Worm (Caenorhabditis elegans) whole organism, L2 larva: ENCODE data around the gene C02B8.6.
A peak's percentile ranks its signal among the peaks of the same experiment; 100 is the strongest.

ENCODE experiments used
- C34F6.9 ChIP-seq: fragments of 150-350 bp; optimal IDR thresholded peaks from 2 replicates; lab custom pipeline; 2014; ENCODE audit warnings: missing biosample characterization, missing genetic modification characterization
- F13H6.1 ChIP-seq: sonication (generic microtip); optimal IDR thresholded peaks from 2 replicates; lab custom pipeline; 2016; ENCODE audit warnings: missing genetic modification characterization, missing compliant biosample characterization
- Y55F3AM.14 ChIP-seq: fragments of 200-800 bp; sonication (Bioruptor generic); optimal IDR thresholded peaks from 2 replicates; lab custom pipeline; 2018; ENCODE audit warnings: mild to moderate bottlenecking, missing genetic modification characterization, missing compliant biosample characterization
- ama-1 ChIP-seq: fragments of 150-350 bp; optimal IDR thresholded peaks from 2 replicates; lab custom pipeline; 2018; ENCODE audit warnings: inconsistent platforms
- blmp-1 ChIP-seq: sonication (generic microtip); optimal IDR thresholded peaks from 2 replicates; lab custom pipeline; 2017; ENCODE audit warnings: missing genetic modification characterization, mild to moderate bottlenecking, missing compliant biosample characterization, antibody characterized with exemption, moderate library complexity; ENCODE audit not compliant: insufficient read depth
- ceh-16 ChIP-seq: fragments of 150-350 bp; optimal IDR thresholded peaks from 2 replicates; lab custom pipeline; 2014; ENCODE audit warnings: missing biosample characterization, missing genetic modification characterization
- ceh-82 ChIP-seq: fragments of 150-350 bp; optimal IDR thresholded peaks from 2 replicates; lab custom pipeline; 2014; ENCODE audit warnings: missing biosample characterization, missing genetic modification characterization
- crh-2 ChIP-seq: sonication (generic microtip); optimal IDR thresholded peaks from 2 replicates; lab custom pipeline; 2017; ENCODE audit warnings: missing biosample characterization, missing genetic modification characterization
- egl-27 ChIP-seq: sonication (generic microtip); optimal IDR thresholded peaks from 3 replicates; lab custom pipeline; 2017; ENCODE audit warnings: missing biosample characterization, missing genetic modification reagents, missing genetic modification characterization
- elt-3 ChIP-seq: sonication (generic microtip); optimal IDR thresholded peaks from 2 replicates; lab custom pipeline; 2017; ENCODE audit warnings: missing biosample characterization, missing genetic modification characterization
- fos-1 ChIP-seq: fragments of 150-350 bp; optimal IDR thresholded peaks from 2 replicates; lab custom pipeline; 2014; ENCODE audit warnings: missing biosample characterization, missing genetic modification characterization
- lin-13 ChIP-seq: fragments of 150-350 bp; optimal IDR thresholded peaks from 2 replicates; lab custom pipeline; 2014; ENCODE audit warnings: missing biosample characterization, missing genetic modification reagents, missing genetic modification characterization
- lsy-2 ChIP-seq, 2 experiments: fragments of 150-350 bp in 1 of 2; sonication (generic microtip) in 1 of 2; optimal IDR thresholded peaks; 2 replicates each; lab custom pipeline; 2014 to 2017; ENCODE audit warnings: missing biosample characterization in 2 of 2, missing genetic modification characterization in 2 of 2
- mab-5 ChIP-seq: fragments of 150-350 bp; optimal IDR thresholded peaks from 2 replicates; lab custom pipeline; 2014; ENCODE audit warnings: missing biosample characterization, missing genetic modification characterization
- mbf-1 ChIP-seq: sonication (generic microtip); optimal IDR thresholded peaks from 2 replicates; lab custom pipeline; 2017; ENCODE audit warnings: missing biosample characterization, missing genetic modification characterization
- mdl-1 ChIP-seq, 2 experiments: fragments of 150-350 bp in 1 of 2; sonication (generic microtip) in 1 of 2; optimal IDR thresholded peaks; 2 replicates each; lab custom pipeline; 2017; ENCODE audit warnings: missing biosample characterization in 2 of 2, missing genetic modification characterization in 2 of 2
- nhr-11 ChIP-seq: fragments of 150-350 bp; optimal IDR thresholded peaks from 2 replicates; lab custom pipeline; 2014; ENCODE audit warnings: missing biosample characterization, missing genetic modification characterization
- nhr-12 ChIP-seq: fragments of 150-350 bp; optimal IDR thresholded peaks from 2 replicates; lab custom pipeline; 2014; ENCODE audit warnings: missing biosample characterization, missing genetic modification characterization
- nhr-129 ChIP-seq: fragments of 150-350 bp; optimal IDR thresholded peaks from 2 replicates; lab custom pipeline; 2014; ENCODE audit warnings: missing biosample characterization, missing genetic modification characterization
- nhr-23 ChIP-seq: fragments of 150-350 bp; optimal IDR thresholded peaks from 2 replicates; lab custom pipeline; 2014; ENCODE audit warnings: missing biosample characterization, missing genetic modification reagents, missing genetic modification characterization
- nhr-237 ChIP-seq: fragments of 150-350 bp; optimal IDR thresholded peaks from 2 replicates; lab custom pipeline; 2014; ENCODE audit warnings: missing biosample characterization, missing genetic modification characterization
- nhr-25 ChIP-seq: fragments of 150-350 bp; sonication (generic microtip); optimal IDR thresholded peaks from 3 replicates; lab custom pipeline; 2014; ENCODE audit warnings: missing biosample characterization, missing genetic modification characterization
- nhr-77 ChIP-seq: fragments of 150-350 bp; optimal IDR thresholded peaks from 2 replicates; lab custom pipeline; 2014; ENCODE audit warnings: missing biosample characterization, missing genetic modification characterization
- peb-1 ChIP-seq: fragments of 150-350 bp; optimal IDR thresholded peaks from 2 replicates; lab custom pipeline; 2014; ENCODE audit warnings: missing biosample characterization, missing genetic modification characterization
- sma-3 ChIP-seq: sonication (generic microtip); optimal IDR thresholded peaks from 2 replicates; lab custom pipeline; 2016; ENCODE audit warnings: missing genetic modification reagents, missing genetic modification characterization, missing compliant biosample characterization
- sma-9 ChIP-seq, 2 experiments: fragments of 150-350 bp in 1 of 2; sonication (generic microtip) in 1 of 2; optimal IDR thresholded peaks; 2 replicates each; lab custom pipeline; 2014 to 2016; ENCODE audit warnings: missing genetic modification characterization in 2 of 2, mild to moderate bottlenecking in 1 of 2, missing biosample characterization in 1 of 2, missing compliant biosample characterization in 1 of 2, missing genetic modification reagents in 1 of 2, moderate library complexity in 1 of 2
- snpc-4 ChIP-seq: fragments of 150-350 bp; optimal IDR thresholded peaks from 2 replicates; lab custom pipeline; 2014; ENCODE audit warnings: missing biosample characterization, missing genetic modification characterization
- ztf-1 ChIP-seq: fragments of 200-800 bp; sonication (Bioruptor generic); conservative IDR thresholded peaks from 2 replicates; pipeline ENCODE4 v1.3.6; 2022; ENCODE audit warnings: missing genetic modification characterization, missing compliant biosample characterization
- ztf-11 ChIP-seq: sonication (generic microtip); optimal IDR thresholded peaks from 2 replicates; lab custom pipeline; 2017; ENCODE audit warnings: missing biosample characterization, missing genetic modification characterization
- ztf-4 ChIP-seq: fragments of 150-350 bp; optimal IDR thresholded peaks from 2 replicates; lab custom pipeline; 2014; ENCODE audit warnings: missing biosample characterization, missing genetic modification characterization

C02B8.6 gene

ce11 chrX:8089266-8089909, 46.7 kb downstream of the C02B8.6 start:
- peak; percentile 37 for TF ChIP-seq blmp-1
- TF ChIP-seq fos-1 = peak; percentile 56
- TF ChIP-seq elt-3 (tag; lab: Kevin White, UChicago) = no peak
- peak; percentile 37 for TF ChIP-seq sma-3 (GFP tag; lab: Kevin White, UChicago)
- TF ChIP-seq Y55F3AM.14 (GFP tag; lab: Kevin White, UChicago) = no peak
- TF ChIP-seq sma-9 (GFP tag; optimal IDR thresholded peaks at IDR 0.05; lab: Kevin White, UChicago) = peak; percentile 28
- no peak for TF ChIP-seq sma-9 (tag; optimal IDR thresholded peaks at IDR 0.05; lab: Kevin White, UChicago)
- peak; percentile 51 for TF ChIP-seq nhr-25 (tag; lab: Kevin White, UChicago)

ce11 chrX:8088474-8088873, 47.7 kb downstream of the C02B8.6 start, which contains the start of gene vem-1:
Gene vem-1 (minus strand): TSS chrX:8088574.
- TF ChIP-seq fos-1 (no peak), blmp-1 (no peak), elt-3 (tag; lab: Kevin White, UChicago) (no peak), lin-13 (no peak), sma-3 (GFP tag; lab: Kevin White, UChicago) (no peak), ztf-1 (GFP tag; lab: Robert Waterston, UW) (no peak), mab-5 (no peak), mbf-1 (tag; lab: Kevin White, UChicago) (no peak), nhr-77 (tag; lab: Kevin White, UChicago) (no peak), nhr-11 (tag; lab: Kevin White, UChicago) (no peak), peb-1 (tag; lab: Kevin White, UChicago) (no peak), ceh-82 (no peak)

- TF ChIP-seq blmp-1 (no peak), egl-27 (tag; lab: Kevin White, UChicago) (no peak), crh-2 (peak; percentile 49)
These were observed 49.1 kb downstream of the C02B8.6 start for ce11 chrX:8086725-8087641.

ce11 chrX:8086450-8086724, 49.7 kb downstream of the C02B8.6 start, which contains the start of gene dao-3:
Gene dao-3 (minus strand): TSS chrX:8086550.
- TF ChIP-seq nhr-11 (tag; lab: Kevin White, UChicago) (no peak), F13H6.1 (tag; lab: Kevin White, UChicago) (no peak), blmp-1 (no peak), C34F6.9 (tag; lab: Kevin White, UChicago) (no peak), sma-9 (GFP tag; optimal IDR thresholded peaks at IDR 0.05; lab: Kevin White, UChicago) (no peak), sma-9 (tag; optimal IDR thresholded peaks at IDR 0.05; lab: Kevin White, UChicago) (no peak), mbf-1 (tag; lab: Kevin White, UChicago) (no peak), ztf-4 (tag; lab: Kevin White, UChicago) (no peak), mab-5 (no peak), ama-1 (no peak)

- TF ChIP-seq nhr-77 (tag; lab: Kevin White, UChicago) (no peak), nhr-23 (no peak), mdl-1 (tag; optimal IDR thresholded peaks at IDR 0.05; lab: Kevin White, UChicago) (no peak), nhr-237 (tag; lab: Kevin White, UChicago) (no peak), nhr-12 (tag; lab: Kevin White, UChicago) (no peak), lsy-2 (tag; optimal IDR thresholded peaks at IDR 0.05; lab: Kevin White, UChicago) (no peak), ama-1 (no peak), ceh-16 (tag; lab: Kevin White, UChicago) (no peak), snpc-4 (tag; lab: Kevin White, UChicago) (no peak), ztf-11 (no peak), ztf-4 (tag; lab: Kevin White, UChicago) (no peak), elt-3 (tag; lab: Kevin White, UChicago) (no peak), blmp-1 (no peak), peb-1 (tag; lab: Kevin White, UChicago) (no peak), mbf-1 (tag; lab: Kevin White, UChicago) (no peak), nhr-129 (tag; lab: Kevin White, UChicago) (no peak)
These were observed 51.5 kb downstream of the C02B8.6 start for ce11 chrX:8084669-8085068.
